Fruit fly (Drosophila melanogaster) Kc167 (cell line): ENCODE results near the gene Zif.

Experiments
- Sin3A ChIP-seq: fragments of >200 bp; optimal IDR thresholded peaks from 2 replicates; lab custom pipeline; 2018; ENCODE audit warnings: missing external identifiers
- h ChIP-seq: fragments of >200 bp; optimal IDR thresholded peaks from 3 replicates; lab custom pipeline; 2018; ENCODE audit warnings: missing external identifiers
- insv ChIP-seq: fragments of >200 bp; optimal IDR thresholded peaks from 3 replicates; lab custom pipeline; 2018; ENCODE audit warnings: missing external identifiers
- psq ChIP-seq: fragments of >200 bp; optimal IDR thresholded peaks from 2 replicates; lab custom pipeline; 2017; ENCODE audit warnings: missing external identifiers

DNA sequence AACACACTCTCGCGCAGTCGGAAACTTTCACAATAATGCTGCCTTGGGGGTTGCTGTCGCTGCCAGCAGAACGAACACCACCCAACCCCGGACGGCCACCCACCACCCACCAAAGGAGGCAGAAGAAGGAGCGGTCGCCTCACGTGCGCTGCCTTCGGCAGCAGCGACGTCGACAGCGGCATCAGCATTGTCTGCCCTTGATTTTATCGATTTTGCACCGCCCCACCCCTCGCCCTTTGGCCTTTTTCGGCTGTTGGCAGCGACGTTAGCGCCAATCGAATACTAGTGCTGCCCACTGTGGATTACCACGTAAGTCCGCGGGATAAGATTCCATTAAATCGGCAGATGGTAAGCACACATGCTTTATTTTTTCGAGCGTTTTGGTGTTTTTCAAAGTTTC, 37.8 kb upstream of the Zif start:
- TF ChIP-seq Sin3A (lab: Kevin White, UChicago) (no peak), insv (no peak), h (no peak), psq (no peak)
